Worm (Caenorhabditis elegans) whole organism, L1 larva: ENCODE data around the gene F20B6.10.

Source experiments
- alr-1 ChIP-seq: fragments of 200-800 bp; sonication (Bioruptor generic); optimal IDR thresholded peaks from 2 replicates; lab custom pipeline; 2018; ENCODE audit warnings: borderline replicate concordance, mild to moderate bottlenecking, missing genetic modification characterization, missing compliant biosample characterization
- jun-1 ChIP-seq: fragments of 150-350 bp; optimal IDR thresholded peaks from 2 replicates; lab custom pipeline; 2014; ENCODE audit warnings: missing biosample characterization, missing genetic modification reagents, missing genetic modification characterization
- lir-3 ChIP-seq: sonication (generic microtip); optimal IDR thresholded peaks from 2 replicates; lab custom pipeline; 2016; ENCODE audit warnings: mild to moderate bottlenecking, missing genetic modification characterization, moderate library complexity, missing compliant biosample characterization; ENCODE audit not compliant: poor library complexity
- nhr-11 ChIP-seq: fragments of 150-350 bp; optimal IDR thresholded peaks from 2 replicates; lab custom pipeline; 2014; ENCODE audit warnings: missing biosample characterization, missing genetic modification characterization
- nhr-237 ChIP-seq: fragments of 150-350 bp; optimal IDR thresholded peaks from 2 replicates; lab custom pipeline; 2014; ENCODE audit warnings: missing biosample characterization, missing genetic modification characterization
- snpc-4 ChIP-seq: fragments of 150-350 bp; optimal IDR thresholded peaks from 2 replicates; lab custom pipeline; 2014; ENCODE audit warnings: missing biosample characterization, missing genetic modification characterization
- unc-30 ChIP-seq: sonication (generic microtip); optimal IDR thresholded peaks from 2 replicates; lab custom pipeline; 2017; ENCODE audit warnings: missing biosample characterization, missing genetic modification characterization

ce11 chrX:4222779-4223387 is 5.9 kb upstream of the F20B6.10 start:
- TF ChIP-seq snpc-4 (tag; lab: Kevin White, UChicago) = peak; percentile 18
- peak; percentile 91 for TF ChIP-seq jun-1 (tag; lab: Kevin White, UChicago)
- TF ChIP-seq nhr-237 (tag; lab: Kevin White, UChicago) = no peak
- TF ChIP-seq lir-3 (tag; lab: Kevin White, UChicago) = peak; percentile 71
- no peak for TF ChIP-seq alr-1 (tag; lab: Kevin White, UChicago)
- no peak for TF ChIP-seq unc-30 (tag; lab: Kevin White, UChicago)
- TF ChIP-seq nhr-11 (tag; lab: Kevin White, UChicago) = peak; percentile 88
